Worm (Caenorhabditis elegans) whole organism, L4/young adult: ENCODE data around the gene fbxa-206.

Source experiments
- W03F9.2 ChIP-seq: fragments of 150-350 bp; optimal IDR thresholded peaks from 2 replicates; lab custom pipeline; 2014; ENCODE audit warnings: missing biosample characterization, missing genetic modification characterization
- him-1 ChIP-seq: sonication (generic microtip); optimal IDR thresholded peaks from 2 replicates; lab custom pipeline; 2016; ENCODE audit warnings: missing genotype, missing genetic modification reagents, missing genetic modification characterization, missing compliant biosample characterization

DNA sequence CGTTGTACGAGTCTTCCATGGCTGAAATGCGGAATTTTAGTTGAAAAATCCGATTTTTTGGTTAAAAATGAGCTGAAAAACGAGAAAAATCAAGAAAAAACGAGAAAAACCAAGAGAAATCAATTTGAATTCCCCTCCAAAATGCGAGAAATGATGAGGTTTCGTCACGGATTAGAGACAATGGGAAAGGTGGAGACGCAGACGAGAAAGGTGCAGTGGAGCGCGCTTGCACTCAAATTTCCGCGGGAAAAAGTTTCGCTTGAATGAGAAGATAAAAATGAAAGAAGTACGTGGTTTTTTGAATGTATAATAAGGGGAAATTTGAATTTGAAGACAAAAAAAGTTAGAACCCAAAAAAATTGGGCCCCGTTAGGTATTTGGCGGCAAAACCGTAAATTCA lies 47.4 kb upstream of the fbxa-206 start, which contains the start of gene efl-1:
- peak; percentile 86 for TF ChIP-seq W03F9.2 (tag; lab: Kevin White, UChicago)
- no peak for TF ChIP-seq him-1 (tag; lab: Kevin White, UChicago)
